Worm (Caenorhabditis elegans) whole organism, L1 larva: ENCODE data around the gene F11D5.7.

ENCODE experiments used
- fkh-10 ChIP-seq: sonication (generic microtip); optimal IDR thresholded peaks from 2 replicates; lab custom pipeline; 2017; ENCODE audit warnings: missing biosample characterization, missing genetic modification reagents, missing genetic modification characterization
- nhr-76 ChIP-seq: sonication (generic microtip); optimal IDR thresholded peaks from 2 replicates; lab custom pipeline; 2017; ENCODE audit warnings: missing biosample characterization, missing genetic modification characterization
- nhr-85 ChIP-seq: sonication (generic microtip); peaks from one replicate; lab custom pipeline; 2016; ENCODE audit warnings: missing genetic modification characterization, inconsistent platforms, missing compliant biosample characterization

DNA sequence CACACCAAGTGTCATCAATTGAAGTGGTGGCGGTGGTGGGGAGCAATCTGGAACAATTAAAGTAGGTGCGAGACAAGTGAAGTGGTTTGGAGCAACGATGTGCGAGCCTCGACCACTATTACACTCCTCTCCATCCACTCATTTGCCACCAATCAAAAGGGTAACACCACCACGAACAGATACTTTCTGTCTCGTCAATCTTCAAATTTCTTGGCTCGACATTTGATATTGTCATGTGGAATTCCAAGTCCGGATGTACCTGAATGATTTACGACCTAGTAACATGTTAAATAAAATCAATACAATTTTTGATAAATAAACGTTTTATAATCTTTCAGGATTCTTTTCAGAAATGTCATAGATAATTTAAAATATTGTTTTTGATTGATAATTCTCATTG, 33.4 kb upstream of the F11D5.7 start, which contains the start of gene sul-1:
- no peak for TF ChIP-seq nhr-85 (tag; lab: Kevin White, UChicago)
- no peak for TF ChIP-seq fkh-10 (GFP tag; lab: Kevin White, UChicago)
- TF ChIP-seq nhr-76 (tag; lab: Kevin White, UChicago): no peak
